Worm (Caenorhabditis elegans) whole organism, mixed stage, embryonic: ENCODE results near the gene rbbp-5.

Experiments
- bed-3 ChIP-seq: fragments of 200-800 bp; sonication (Bioruptor generic); optimal IDR thresholded peaks from 3 replicates; lab custom pipeline; 2018; ENCODE audit warnings: mild to moderate bottlenecking, missing genetic modification characterization, moderate library complexity, missing compliant biosample characterization
- ceh-83 ChIP-seq: fragments of 200-800 bp; sonication (Bioruptor generic); optimal IDR thresholded peaks from 2 replicates; lab custom pipeline; 2018; ENCODE audit warnings: mild to moderate bottlenecking, missing genetic modification characterization, missing compliant biosample characterization
- elt-1 ChIP-seq: sonication (generic microtip); optimal IDR thresholded peaks from 2 replicates; lab custom pipeline; 2017; ENCODE audit warnings: missing genetic modification characterization, mild to moderate bottlenecking, missing compliant biosample characterization, antibody characterized with exemption, moderate library complexity, borderline replicate concordance; ENCODE audit not compliant: insufficient read depth
- mab-5 ChIP-seq: fragments of 150-350 bp; optimal IDR thresholded peaks from 2 replicates; lab custom pipeline; 2014; ENCODE audit warnings: missing biosample characterization, missing genetic modification characterization
- nhr-237 ChIP-seq: fragments of 150-350 bp; optimal IDR thresholded peaks from 2 replicates; lab custom pipeline; 2014; ENCODE audit warnings: missing biosample characterization, missing genetic modification characterization
- nhr-28 ChIP-seq: fragments of 150-350 bp; optimal IDR thresholded peaks from 2 replicates; lab custom pipeline; 2014; ENCODE audit warnings: missing biosample characterization, missing genetic modification characterization
- unc-39 ChIP-seq: fragments of 150-350 bp; optimal IDR thresholded peaks from 2 replicates; lab custom pipeline; 2014; ENCODE audit warnings: missing biosample characterization, missing genetic modification characterization
- unc-62 ChIP-seq: fragments of 150-350 bp; optimal IDR thresholded peaks from 2 replicates; lab custom pipeline; 2014; ENCODE audit warnings: missing biosample characterization, missing genetic modification reagents, missing genetic modification characterization

ce11 chrII:6080743-6081142, 16.9 kb upstream of the rbbp-5 start, which contains the start of gene fbf-1:
- TF ChIP-seq unc-39 (tag; lab: Kevin White, UChicago): no peak
- no peak for TF ChIP-seq nhr-237
- no peak for TF ChIP-seq nhr-28 (tag; lab: Kevin White, UChicago)
- TF ChIP-seq bed-3 (GFP tag; lab: Kevin White, UChicago): no peak
- TF ChIP-seq mab-5 (tag; lab: Kevin White, UChicago): no peak
- TF ChIP-seq ceh-83: no peak
- no peak for TF ChIP-seq unc-62 (GFP tag; lab: Kevin White, UChicago)
- TF ChIP-seq elt-1 (tag; lab: Kevin White, UChicago): no peak
